Worm (Caenorhabditis elegans): Measurements from ENCODE around the gene kgb-2.

kgb-2 gene

DNA sequence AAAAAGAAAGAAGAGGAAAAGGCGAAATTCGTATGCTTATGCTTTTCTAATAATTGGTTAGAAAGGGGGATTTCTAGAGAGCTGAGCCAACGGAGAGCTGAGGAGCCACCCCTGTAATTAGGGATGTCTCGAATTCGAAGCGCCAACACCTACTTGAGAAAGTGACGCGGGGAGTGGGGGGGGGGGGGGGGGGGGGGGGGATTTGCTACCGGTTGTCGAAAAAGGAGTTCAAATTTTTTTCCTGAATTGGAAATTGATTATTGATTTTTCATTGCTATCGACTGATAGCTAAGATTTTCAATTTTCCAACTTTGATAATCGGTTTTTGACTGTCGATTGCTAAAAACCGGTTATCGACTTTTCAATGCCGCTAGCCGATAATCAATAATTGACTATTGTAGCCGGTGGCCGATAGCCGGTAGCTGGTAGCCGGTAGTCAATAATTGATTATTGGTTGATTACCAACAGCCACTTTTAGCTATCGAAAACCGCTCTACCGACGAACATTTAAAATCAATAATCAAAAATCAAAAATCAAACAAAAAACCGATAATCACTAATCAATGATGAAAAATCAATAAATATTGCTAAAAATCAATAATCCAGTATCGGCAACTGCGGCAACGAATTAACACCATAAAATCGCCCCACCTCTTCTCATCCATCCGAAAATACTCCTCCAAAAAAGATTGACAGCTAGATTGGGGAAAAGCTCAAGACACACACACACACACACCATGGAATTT, 22.5 kb downstream of the kgb-2 start:
- TF ChIP-seq C06A6.2 (GFP tag; conservative IDR thresholded peaks at IDR 0.05) (no peak), tlf-1 (GFP tag; optimal IDR thresholded peaks at IDR 0.05) (no peak), egrh-3 (GFP tag; IDR thresholded peaks at IDR 0.05) (peak; percentile 81; the same call in 1 of the 2 replicates), zfh-2 (GFP tag; conservative IDR thresholded peaks at IDR 0.05) (peak; percentile 86)

DNA sequence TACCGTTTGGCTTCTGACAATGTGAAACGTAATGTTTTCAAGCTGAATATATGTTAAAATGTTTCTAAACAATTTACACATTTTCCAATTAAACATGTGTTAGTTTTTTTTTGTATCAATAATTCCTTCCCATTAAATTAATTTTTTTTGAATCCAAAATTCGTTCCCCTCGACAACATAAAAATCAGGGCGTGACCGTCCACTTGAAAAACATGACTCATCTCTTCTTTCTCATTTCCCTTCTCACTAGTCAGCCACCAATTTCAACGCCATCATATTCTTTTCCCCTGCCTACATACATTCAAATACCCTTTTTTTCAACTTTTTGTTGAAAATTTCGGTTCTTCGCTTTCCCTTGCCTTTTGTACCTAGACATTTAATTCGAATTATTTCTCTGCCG, 25.9 kb downstream of the kgb-2 start:
- no peak for TF ChIP-seq egl-18 (GFP tag; IDR thresholded peaks at IDR 0.05)
- TF ChIP-seq Y95B8A.8 (GFP tag; IDR thresholded peaks at IDR 0.05), result no peak
- TF ChIP-seq madf-8 (GFP tag; conservative IDR thresholded peaks at IDR 0.05), result no peak
- TF ChIP-seq T26A5.8 (tag; optimal IDR thresholded peaks at IDR 0.05), result no peak
- no peak for TF ChIP-seq ztf-26 (tag; optimal IDR thresholded peaks at IDR 0.05)
- TF ChIP-seq ceh-100 (GFP tag; IDR thresholded peaks at IDR 0.05), result no peak
- no peak for TF ChIP-seq hlh-26 (GFP tag; conservative IDR thresholded peaks at IDR 0.05)
- no peak for TF ChIP-seq unc-62 (GFP tag; optimal IDR thresholded peaks at IDR 0.05)
- TF ChIP-seq F22D6.2 (tag; optimal IDR thresholded peaks at IDR 0.05), result no peak
- no peak for TF ChIP-seq chd-7 (tag; optimal IDR thresholded peaks at IDR 0.05)
- TF ChIP-seq nfyb-1 (GFP tag; IDR thresholded peaks at IDR 0.05), result no peak
- no peak for TF ChIP-seq Y56A3A.18 (GFP tag; IDR thresholded peaks at IDR 0.05)

DNA sequence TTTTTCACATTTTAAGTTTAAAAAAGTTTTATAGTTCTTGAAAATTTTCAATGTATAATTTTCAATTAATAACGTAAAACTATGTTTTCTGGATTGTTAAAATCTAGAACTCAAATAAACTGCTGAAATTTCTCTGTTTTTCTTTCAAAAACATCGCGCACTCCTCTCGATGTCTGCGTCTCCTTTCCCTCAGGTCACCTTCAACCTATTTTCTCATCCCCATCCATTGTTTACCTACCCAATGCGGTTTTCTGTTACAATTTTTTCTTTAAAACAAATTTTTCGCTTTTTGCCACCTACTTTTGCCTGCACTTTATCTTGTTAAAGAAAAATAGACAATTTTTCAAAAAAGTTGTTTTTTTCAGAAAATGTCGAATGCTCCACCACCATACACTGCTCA, 26.7 kb downstream of the kgb-2 start, which contains the start of gene ZC416.2:
Gene ZC416.2 (plus strand): TSS at position 366 of the 400 bp plus-strand sequence.
- TF ChIP-seq F55B11.4 (tag; optimal IDR thresholded peaks at IDR 0.05; ENCODE audit: borderline replicate concordance, insufficient read depth) (no peak), hmg-1.2 (GFP tag; IDR thresholded peaks at IDR 0.05) (peak; percentile 50; the same call in 1 of the 2 replicates)

ce11 chrIV:3636528-3637129, 30.0 kb downstream of the kgb-2 start, which contains the start of gene madf-9:
Gene madf-9 (plus strand): TSS chrIV:3637079.
- TF ChIP-seq lsl-1 (GFP tag; optimal IDR thresholded peaks at IDR 0.05) (no peak), dpl-1 (GFP tag; optimal IDR thresholded peaks at IDR 0.05) (no peak), sptf-2 (GFP tag; optimal IDR thresholded peaks at IDR 0.05) (peak; percentile 15), madf-6 (GFP tag; IDR thresholded peaks at IDR 0.05) (no peak), attf-5 (GFP tag; optimal IDR thresholded peaks at IDR 0.05) (peak; percentile 39), attf-3 (GFP tag; conservative IDR thresholded peaks at IDR 0.05) (0 out of 2 replicates have a peak, but pooled peaks have one; percentile 10), let-607 (tag; optimal IDR thresholded peaks at IDR 0.05) (peak in 1 of 2 experiments; percentile 13), nhr-80 (tag; optimal IDR thresholded peaks at IDR 0.05) (peak; percentile 34), egl-44 (GFP tag; IDR thresholded peaks at IDR 0.05) (0 out of 2 replicates have a peak, but pooled peaks have one; percentile 39), egrh-3 (GFP tag; IDR thresholded peaks at IDR 0.05) (peak; percentile 97), hmg-20 (GFP tag; IDR thresholded peaks at IDR 0.05) (0 out of 2 replicates have a peak, but pooled peaks have one; percentile 2), gei-17 (GFP tag; optimal IDR thresholded peaks at IDR 0.05) (peak; percentile 57), C06A6.2 (GFP tag; conservative IDR thresholded peaks at IDR 0.05) (no peak), B0336.3 (GFP tag; IDR thresholded peaks at IDR 0.05) (peak; percentile 83; the same call in 1 of the 2 replicates), tbp1 (GFP tag; optimal IDR thresholded peaks at IDR 0.05) (peak; percentile 20), F10E7.11 (tag; optimal IDR thresholded peaks at IDR 0.05) (no peak), hsf-1 (GFP tag; IDR thresholded peaks at IDR 0.05) (no peak), F33H1.4 (GFP tag; IDR thresholded peaks at IDR 0.05) (no peak), die-1 (tag; optimal IDR thresholded peaks at IDR 0.05) (peak; percentile 29), lin-54 (GFP tag; optimal IDR thresholded peaks at IDR 0.05) (peak; percentile 29), nhr-179 (tag; optimal IDR thresholded peaks at IDR 0.05) (no peak), F23B12.7 (tag; optimal IDR thresholded peaks at IDR 0.05; ENCODE audit: insufficient read depth) (no peak), K12H6.12 (tag; optimal IDR thresholded peaks at IDR 0.05) (peak; percentile 62), B0035.1 (tag; optimal IDR thresholded peaks at IDR 0.05) (peak; percentile 12), let-526 (GFP tag; IDR thresholded peaks at IDR 0.05) (peak; percentile 52; the same call in 1 of the 2 replicates), cebp-2 (GFP tag; IDR thresholded peaks at IDR 0.05) (peak; percentile 91)

All from whole organism, young adult.